Worm (Caenorhabditis elegans): ENCODE data around the gene F53E10.5.
A peak's percentile ranks its signal among the peaks of the same experiment; 100 is the strongest.

DNA sequence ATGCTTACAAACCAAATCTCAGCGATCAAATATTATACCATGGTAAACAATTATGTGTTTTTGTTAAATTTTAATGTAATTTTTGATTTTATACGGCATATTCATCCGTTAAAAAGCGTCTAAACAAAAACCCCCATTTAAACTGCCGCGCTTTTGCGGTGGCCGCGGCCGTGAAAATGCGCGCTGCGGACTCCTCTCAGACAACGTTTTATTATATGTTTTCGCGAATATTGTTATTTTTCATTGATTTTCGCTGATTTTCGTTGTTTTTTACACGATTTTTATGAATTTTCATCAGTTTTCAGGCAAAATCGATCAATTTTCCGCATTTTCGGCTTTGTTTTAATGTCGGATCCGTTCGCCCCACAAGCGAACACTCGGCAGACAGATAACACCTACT lies 39.8 kb upstream of the F53E10.5 start, which contains the start of gene W02H5.19:
- TF ChIP-seq unc-62 (GFP tag; optimal IDR thresholded peaks at IDR 0.05) (no peak), egl-44 (GFP tag; IDR thresholded peaks at IDR 0.05) (no peak), hlh-12 (tag; optimal IDR thresholded peaks at IDR 0.05) (no peak), F52B5.7 (tag; optimal IDR thresholded peaks at IDR 0.05) (no peak), ama-1 (optimal IDR thresholded peaks at IDR 0.05) (no peak), ama-1 (GFP tag; optimal IDR thresholded peaks at IDR 0.05) (no peak), ekl-4 (GFP tag; IDR thresholded peaks at IDR 0.05) (0 out of 2 replicates have a peak, but pooled peaks have one; percentile 62), B0035.1 (tag; optimal IDR thresholded peaks at IDR 0.05) (no peak), Y79H2A.3 (GFP tag; conservative IDR thresholded peaks at IDR 0.05) (no peak), nfya-1 (tag; optimal IDR thresholded peaks at IDR 0.05; ENCODE audit: borderline replicate concordance, insufficient read depth) (no peak)
